Worm (Caenorhabditis elegans) whole organism, midembryonic: ENCODE data around the gene prp-19.

Experiments used
- T22C8.4 ChIP-seq: fragments of 200-800 bp; sonication (Bioruptor generic); IDR thresholded peaks from 2 replicates; pipeline ENCODE4 v1.3.6; 2022; ENCODE audit warnings: missing genetic modification characterization, missing compliant biosample characterization
- flt-1 ChIP-seq: fragments of 200-800 bp; sonication (Bioruptor generic); IDR thresholded peaks from 2 replicates; pipeline ENCODE4 v1.3.6; 2022; ENCODE audit warnings: missing genetic modification characterization, missing compliant biosample characterization
- ref-1 ChIP-seq: fragments of 200-800 bp; sonication (Bioruptor generic); conservative IDR thresholded peaks from 2 replicates; pipeline ENCODE4 v1.3.6; 2022; ENCODE audit warnings: missing genetic modification reagents, missing genetic modification characterization, missing compliant biosample characterization
- tab-1 ChIP-seq: fragments of 200-800 bp; sonication (Bioruptor generic); IDR thresholded peaks from 2 replicates; pipeline ENCODE4 v1.3.6; 2022; ENCODE audit warnings: missing genetic modification characterization, missing compliant biosample characterization
- ztf-29 ChIP-seq: fragments of 200-800 bp; sonication (Bioruptor generic); IDR thresholded peaks from 2 replicates; pipeline ENCODE4 v1.3.6; 2022; ENCODE audit warnings: missing genetic modification reagents, missing genetic modification characterization, missing compliant biosample characterization

DNA sequence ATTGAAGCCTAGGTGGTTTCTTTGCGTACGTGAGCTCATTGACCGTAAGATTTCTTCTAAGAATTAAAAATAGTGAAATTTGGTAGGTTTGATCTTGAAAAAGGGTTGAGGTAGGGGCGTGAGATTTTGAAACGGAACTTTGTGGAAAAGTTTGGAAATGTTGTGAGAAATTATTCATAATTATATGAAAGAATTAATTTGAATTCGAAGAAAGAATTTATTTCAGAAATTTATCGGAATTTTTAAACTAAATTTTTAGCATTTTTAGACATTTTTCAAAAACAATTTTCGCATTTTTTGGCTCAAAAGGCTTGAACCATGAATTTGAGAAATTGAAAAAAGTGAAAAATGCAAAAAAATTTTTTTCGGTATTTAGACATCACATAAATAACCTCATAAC is 42.3 kb upstream of the prp-19 start:
- TF ChIP-seq T22C8.4 (GFP tag; lab: Robert Waterston, UW): no peak
- no peak for TF ChIP-seq tab-1 (GFP tag; lab: Robert Waterston, UW)
- TF ChIP-seq ztf-29: no peak
- TF ChIP-seq flt-1 (GFP tag; lab: Robert Waterston, UW): no peak
- TF ChIP-seq ref-1 (GFP tag; lab: Robert Waterston, UW): no peak
